ENCODE assay signal across 1 worm cellular context in genomic region chrIV:5764392-5764791, ce11.
A peak's percentile ranks its signal among the peaks of the same experiment; 100 is the strongest.
TF ChIP-seq lines count a peak whose summit lies in the region.

No protein-coding gene starts in this region.

TF ChIP-seq in whole organism, L4 larva, 104 proteins besides CTCF, POLR2A, EP300 and RAD21 (continued from another document):
- TF ChIP-seq nhr-41 (GFP tag; IDR thresholded peaks at IDR 0.05; lab: Robert Waterston, UW) (no peak), saeg-2 (GFP tag; IDR thresholded peaks at IDR 0.05; lab: Robert Waterston, UW) (no peak), ztf-11 (tag; optimal IDR thresholded peaks at IDR 0.05; lab: Kevin White, UChicago) (no peak), madf-5 (GFP tag; IDR thresholded peaks at IDR 0.05; lab: Robert Waterston, UW) (no peak), nhr-48 (tag; optimal IDR thresholded peaks at IDR 0.05; lab: Kevin White, UChicago) (peak; percentile 44), ceh-82 (tag; optimal IDR thresholded peaks at IDR 0.05; lab: Kevin White, UChicago) (no peak), spr-3 (GFP tag; optimal IDR thresholded peaks at IDR 0.05; lab: Kevin White, UChicago) (no peak), lin-15B (tag; optimal IDR thresholded peaks at IDR 0.05; lab: Kevin White, UChicago) (no peak), daf-16 (GFP tag; optimal IDR thresholded peaks at IDR 0.05; lab: Kevin White, UChicago) (no peak), daf-16 (tag; optimal IDR thresholded peaks at IDR 0.05; lab: Kevin White, UChicago) (peak; percentile 68), F10B5.3 (tag; optimal IDR thresholded peaks at IDR 0.05; lab: Kevin White, UChicago) (no peak), lin-1 (GFP tag; IDR thresholded peaks at IDR 0.05; lab: Robert Waterston, UW) (no peak), daf-8 (GFP tag; IDR thresholded peaks at IDR 0.05; lab: Robert Waterston, UW) (no peak), T20F7.1 (GFP tag; optimal IDR thresholded peaks at IDR 0.05; lab: Kevin White, UChicago) (no peak), Y48G9A.11 (GFP tag; IDR thresholded peaks at IDR 0.05; lab: Robert Waterston, UW) (no peak), mdt-29 (GFP tag; IDR thresholded peaks at IDR 0.05; lab: Robert Waterston, UW) (no peak), F37D6.2 (tag; optimal IDR thresholded peaks at IDR 0.05; lab: Kevin White, UChicago) (no peak), duxl-1 (tag; optimal IDR thresholded peaks at IDR 0.05; lab: Kevin White, UChicago; ENCODE audit: poor library complexity) (no peak), pha-4 (GFP tag; IDR thresholded peaks at IDR 0.05; lab: Robert Waterston, UW) (no peak), pha-4 (tag; optimal IDR thresholded peaks at IDR 0.05; lab: Kevin White, UChicago) (no peak), unc-130 (GFP tag; optimal IDR thresholded peaks at IDR 0.05; lab: Kevin White, UChicago) (no peak), ama-1 (optimal IDR thresholded peaks at IDR 0.05; lab: Kevin White, UChicago) (no peak)
